Fruit fly (Drosophila melanogaster): ENCODE data around the gene CG3473.

Gene CG3473

DNA sequence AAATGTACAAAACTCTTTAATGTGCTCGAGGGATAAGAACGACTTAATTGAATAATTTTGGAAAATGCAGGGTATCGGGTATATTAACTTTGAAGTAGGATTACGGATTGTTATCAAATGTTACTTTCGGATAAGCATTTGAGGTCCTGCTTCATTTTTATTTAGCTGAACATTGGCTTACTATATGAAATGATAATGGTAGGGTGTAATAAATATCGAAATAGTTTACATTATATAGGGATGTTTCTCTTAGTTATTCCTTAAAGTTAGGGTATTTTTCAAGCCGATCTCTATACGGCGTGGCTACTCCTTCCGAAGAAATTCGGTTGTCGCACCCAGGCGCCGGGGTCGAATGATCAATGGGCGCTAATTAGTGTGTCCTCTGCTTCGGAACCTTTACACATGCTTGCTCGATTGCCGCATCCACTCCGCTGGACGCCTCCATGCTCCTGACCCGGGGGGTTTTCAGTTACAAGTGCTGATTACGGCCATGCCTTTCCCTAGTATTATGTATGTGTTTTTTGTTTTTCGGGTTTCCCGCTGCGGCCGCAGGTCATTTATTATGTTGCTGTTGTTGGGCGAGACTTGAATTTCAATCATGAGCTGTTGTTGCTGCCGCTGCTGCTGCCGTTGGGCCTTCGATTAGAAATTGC, 23.5 kb downstream of the CG3473 start (continued):
- TF ChIP-seq CG10462 (GFP tag; optimal IDR thresholded peaks at IDR 0.05) (no peak), Hr3 (GFP tag; optimal IDR thresholded peaks at IDR 0.05) (no peak), CG8944 (GFP tag; optimal IDR thresholded peaks at IDR 0.05) (no peak), tx (GFP tag; optimal IDR thresholded peaks at IDR 0.05) (no peak), Trl (optimal IDR thresholded peaks at IDR 0.05) (no peak), Trl (GFP tag; optimal IDR thresholded peaks at IDR 0.05) (no peak), stwl (tag; optimal IDR thresholded peaks at IDR 0.05) (no peak), CG15269 (tag; optimal IDR thresholded peaks at IDR 0.05) (no peak), CG7928 (GFP tag; optimal IDR thresholded peaks at IDR 0.05) (no peak), sens-2 (GFP tag; IDR thresholded peaks at IDR 0.05) (no peak), caup (GFP tag; optimal IDR thresholded peaks at IDR 0.05; ENCODE audit: severe bottlenecking) (no peak), nom (GFP tag; optimal IDR thresholded peaks at IDR 0.05) (no peak), knrl (GFP tag; IDR thresholded peaks at IDR 0.05; ENCODE audit: partially characterized antibody) (no peak), corto (GFP tag; optimal IDR thresholded peaks at IDR 0.05) (no peak), Hmx (GFP tag; optimal IDR thresholded peaks at IDR 0.05) (no peak), Hr78 (GFP tag; optimal IDR thresholded peaks at IDR 0.05) (no peak), Max (GFP tag; optimal IDR thresholded peaks at IDR 0.05) (no peak), sr (GFP tag; IDR thresholded peaks at IDR 0.05) (no peak), CG6272 (GFP tag; IDR thresholded peaks at IDR 0.05) (no peak), Ravus (GFP tag; IDR thresholded peaks at IDR 0.05) (no peak), CTCF (GFP tag; optimal IDR thresholded peaks at IDR 0.05) (no peak), CG10209 (GFP tag; optimal IDR thresholded peaks at IDR 0.05) (peak; percentile 18), twi (tag; optimal IDR thresholded peaks at IDR 0.05) (peak; percentile 88), CG18599 (GFP tag; optimal IDR thresholded peaks at IDR 0.05) (no peak), CG1529 (GFP tag; optimal IDR thresholded peaks at IDR 0.05) (no peak), Dref (GFP tag; IDR thresholded peaks at IDR 0.05) (0 out of 2 replicates have a peak, but pooled peaks have one; percentile 2), repo (GFP tag; optimal IDR thresholded peaks at IDR 0.05) (no peak), CG8359 (GFP tag; optimal IDR thresholded peaks at IDR 0.05; ENCODE audit: borderline replicate concordance) (no peak), run (tag; optimal IDR thresholded peaks at IDR 0.05) (no peak), CG11560 (tag; IDR thresholded peaks at IDR 0.05) (no peak), cas (GFP tag; IDR thresholded peaks at IDR 0.05) (no peak), CG2199 (GFP tag; IDR thresholded peaks at IDR 0.05) (no peak), CG12071 (GFP tag; optimal IDR thresholded peaks at IDR 0.05) (no peak), CG9727 (GFP tag; optimal IDR thresholded peaks at IDR 0.05) (peak; percentile 3), CG13894 (tag; optimal IDR thresholded peaks at IDR 0.05) (no peak), sima (GFP tag; optimal IDR thresholded peaks at IDR 0.05) (no peak), Ets65A (GFP tag) (no peak), CG1792 (GFP tag; optimal IDR thresholded peaks at IDR 0.05) (no peak), usp (GFP tag; optimal IDR thresholded peaks at IDR 0.05) (no peak), maf-S (GFP tag; optimal IDR thresholded peaks at IDR 0.05) (no peak), CG6175 (GFP tag; IDR thresholded peaks at IDR 0.05) (no peak), CG31365 (tag; optimal IDR thresholded peaks at IDR 0.05) (no peak), HHEX (GFP tag; optimal IDR thresholded peaks at IDR 0.05) (no peak), CG7556 (GFP tag; optimal IDR thresholded peaks at IDR 0.05) (no peak), Mes4 (GFP tag; optimal IDR thresholded peaks at IDR 0.05) (no peak), CG2889 (GFP tag; IDR thresholded peaks at IDR 0.05) (no peak), CG12155 (GFP tag; optimal IDR thresholded peaks at IDR 0.05) (no peak), prd (optimal IDR thresholded peaks at IDR 0.05) (no peak), prd (GFP tag; IDR thresholded peaks at IDR 0.05) (peak; percentile 33; the same call in 2 of the 3 replicates), cg (GFP tag; optimal IDR thresholded peaks at IDR 0.05) (no peak), CG11696 (GFP tag; IDR thresholded peaks at IDR 0.05) (no peak), CG18476 (GFP tag; optimal IDR thresholded peaks at IDR 0.05) (no peak)

Measured in whole organism, embryonic.